Worm (Caenorhabditis elegans): ENCODE data around the gene cyn-16.
A peak's percentile ranks its signal among the peaks of the same experiment; 100 is the strongest.

ce11 chrII:11980110-11980509 lies 56.4 kb downstream of the cyn-16 start:
- TF ChIP-seq nhr-28 (tag; optimal IDR thresholded peaks at IDR 0.05): no peak
- no peak for TF ChIP-seq snpc-4 (tag; optimal IDR thresholded peaks at IDR 0.05)
- TF ChIP-seq lsy-2 (tag; optimal IDR thresholded peaks at IDR 0.05): peak; percentile 80
- peak; percentile 33 for TF ChIP-seq ham-2 (GFP tag; optimal IDR thresholded peaks at IDR 0.05)
- TF ChIP-seq nhr-237 (tag; optimal IDR thresholded peaks at IDR 0.05): peak; percentile 68
- no peak for TF ChIP-seq nhr-12 (tag; optimal IDR thresholded peaks at IDR 0.05)
- peak; percentile 60 for TF ChIP-seq pha-4 (tag; optimal IDR thresholded peaks at IDR 0.05)
- TF ChIP-seq drap-1 (GFP tag; optimal IDR thresholded peaks at IDR 0.05): no peak
- TF ChIP-seq elt-1 (tag; optimal IDR thresholded peaks at IDR 0.05; ENCODE audit: borderline replicate concordance, insufficient read depth): no peak
- TF ChIP-seq ces-1 (GFP tag; optimal IDR thresholded peaks at IDR 0.05): peak; percentile 98
- peak; percentile 31 for TF ChIP-seq unc-62 (GFP tag; optimal IDR thresholded peaks at IDR 0.05)
- TF ChIP-seq elt-3 (tag; optimal IDR thresholded peaks at IDR 0.05): no peak
